Fruit fly (Drosophila melanogaster) whole organism, pupa: ENCODE measurements around the gene CG33927.

Source experiments
- CG10348 ChIP-seq: fragments of 200-800 bp; sonication (Bioruptor generic); IDR thresholded peaks from 2 replicates; pipeline ENCODE4 v1.3.6; 2022; ENCODE audit warnings: missing biosample characterization, missing genetic modification characterization
- CG12605 ChIP-seq: fragments of 200-800 bp; sonication (Bioruptor generic); IDR thresholded peaks from 2 replicates; pipeline ENCODE4 v1.3.6; 2022; ENCODE audit warnings: missing biosample characterization, missing genetic modification characterization
- CG15710 ChIP-seq: fragments of 200-800 bp; sonication (Bioruptor generic); optimal IDR thresholded peaks from 2 replicates; lab custom pipeline; 2018; ENCODE audit warnings: missing biosample characterization, mild to moderate bottlenecking, missing genetic modification characterization, moderate library complexity
- CG4496 ChIP-seq: fragments of 200-800 bp; sonication (Bioruptor generic); IDR thresholded peaks from 3 replicates; pipeline ENCODE4 v1.3.6; 2022; ENCODE audit warnings: missing biosample characterization, missing genetic modification characterization
- CG8159 ChIP-seq: fragments of 200-800 bp; sonication (Bioruptor generic); optimal IDR thresholded peaks from 3 replicates; lab custom pipeline; 2018; ENCODE audit warnings: missing biosample characterization, mild to moderate bottlenecking, missing genetic modification characterization, moderate library complexity
- CG8301 ChIP-seq: fragments of 200-800 bp; sonication (Bioruptor generic); optimal IDR thresholded peaks from 2 replicates; lab custom pipeline; 2018; ENCODE audit warnings: missing biosample characterization, mild to moderate bottlenecking, missing genetic modification characterization
- CG9948 ChIP-seq: fragments of 200-800 bp; sonication (Bioruptor generic); optimal IDR thresholded peaks from 2 replicates; lab custom pipeline; 2018; ENCODE audit warnings: missing biosample characterization, mild to moderate bottlenecking, missing genetic modification characterization, moderate library complexity
- D1 ChIP-seq: fragments of 200-800 bp; sonication (Bioruptor generic); optimal IDR thresholded peaks from 2 replicates; lab custom pipeline; 2018; ENCODE audit warnings: missing biosample characterization, mild to moderate bottlenecking, missing genetic modification characterization, moderate library complexity
- Ets98B ChIP-seq: fragments of 200-800 bp; sonication (Bioruptor generic); IDR thresholded peaks from 2 replicates; pipeline ENCODE4 v1.3.6; 2022; ENCODE audit warnings: missing biosample characterization, missing genetic modification characterization
- Pif1B ChIP-seq: fragments of 200-800 bp; sonication (Bioruptor generic); optimal IDR thresholded peaks from 3 replicates; lab custom pipeline; 2016; ENCODE audit warnings: missing biosample characterization, missing genetic modification characterization
- Snoo ChIP-seq: fragments of 200-800 bp; sonication (Bioruptor generic); optimal IDR thresholded peaks from 3 replicates; lab custom pipeline; 2017; ENCODE audit warnings: missing biosample characterization, mild to moderate bottlenecking, missing genetic modification characterization, inconsistent platforms
- fd96Ca ChIP-seq: fragments of 200-800 bp; sonication (Bioruptor generic); IDR thresholded peaks from 3 replicates; pipeline ENCODE4 v1.3.6; 2022; ENCODE audit warnings: missing biosample characterization, missing genetic modification characterization

DNA sequence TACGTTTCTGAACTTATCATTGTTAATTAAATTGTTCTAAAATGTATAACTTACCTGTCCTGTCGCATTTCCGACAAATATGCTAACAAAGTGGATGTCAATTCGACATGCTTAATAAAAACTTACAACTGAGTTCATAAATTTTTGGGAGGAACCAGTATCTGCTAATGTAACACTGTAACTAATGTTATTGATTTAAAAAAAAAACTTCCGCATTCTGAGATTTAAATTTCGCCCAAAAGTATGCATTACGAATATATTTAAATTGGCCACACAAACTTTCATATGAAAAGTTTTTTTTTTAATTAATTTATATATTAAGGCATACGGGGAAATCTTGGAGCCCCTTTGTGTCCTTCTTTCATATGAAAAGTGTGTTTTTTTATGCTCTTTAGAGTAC, 21.7 kb upstream of the CG33927 start:
- TF ChIP-seq CG15710, result no peak
- TF ChIP-seq CG12605 (GFP tag; lab: Robert Waterston, UW), result no peak
- no peak for TF ChIP-seq Ets98B (GFP tag; lab: Robert Waterston, UW)
- no peak for TF ChIP-seq CG4496 (GFP tag; lab: Robert Waterston, UW)
- TF ChIP-seq Pif1B (GFP tag; lab: Kevin White, UChicago), result no peak
- no peak for TF ChIP-seq D1 (tag; lab: Kevin White, UChicago)
- no peak for TF ChIP-seq fd96Ca (GFP tag; lab: Robert Waterston, UW)
- no peak for TF ChIP-seq CG8159
- TF ChIP-seq CG9948 (tag; lab: Kevin White, UChicago), result no peak
- TF ChIP-seq CG10348, result no peak
- TF ChIP-seq Snoo (tag; lab: Kevin White, UChicago), result no peak
- no peak for TF ChIP-seq CG8301 (tag; lab: Kevin White, UChicago)
